Fruit fly (Drosophila melanogaster) whole organism, embryonic: ENCODE measurements around the gene CG10576.

Experiments
- ATbp ChIP-seq: fragments of 200-800 bp; sonication (Bioruptor generic); optimal IDR thresholded peaks from 2 replicates; lab custom pipeline; 2017; ENCODE audit warnings: missing biosample characterization, mild to moderate bottlenecking, missing genetic modification characterization, missing genetic modification reagents
- CG10321 ChIP-seq: fragments of 200-800 bp; sonication (Bioruptor generic); IDR thresholded peaks from 2 replicates; pipeline ENCODE4 v1.3.6; 2022; ENCODE audit warnings: missing biosample characterization, missing genetic modification characterization
- CG10366 ChIP-seq: fragments of 200-800 bp; sonication (Bioruptor generic); IDR thresholded peaks from 2 replicates; pipeline ENCODE4 v1.3.6; 2022; ENCODE audit warnings: missing biosample characterization, missing genetic modification characterization
- CG11093 ChIP-seq: fragments of 200-800 bp; sonication (Bioruptor generic); IDR thresholded peaks from 3 replicates; pipeline ENCODE4 v1.3.6; 2022; ENCODE audit warnings: missing biosample characterization, missing genetic modification characterization
- CG11560 ChIP-seq: fragments of 200-800 bp; sonication (Bioruptor generic); IDR thresholded peaks from 3 replicates; pipeline ENCODE4 v1.3.6; 2022; ENCODE audit warnings: missing biosample characterization, missing genetic modification characterization
- CG12236 ChIP-seq: fragments of 200-800 bp; sonication (Bioruptor generic); optimal IDR thresholded peaks from 2 replicates; lab custom pipeline; 2016; ENCODE audit warnings: missing biosample characterization, missing genetic modification characterization
- CG12391 ChIP-seq: fragments of 200-800 bp; sonication (Bioruptor generic); optimal IDR thresholded peaks from 3 replicates; lab custom pipeline; 2018; ENCODE audit warnings: missing biosample characterization, mild to moderate bottlenecking, missing genetic modification characterization, moderate library complexity
- CG12942 ChIP-seq: fragments of 200-800 bp; sonication (Bioruptor generic); optimal IDR thresholded peaks from 3 replicates; lab custom pipeline; 2016; ENCODE audit warnings: missing biosample characterization, missing genetic modification characterization
- CG13296 ChIP-seq: fragments of 200-800 bp; sonication (Bioruptor generic); optimal IDR thresholded peaks from 3 replicates; lab custom pipeline; 2018; ENCODE audit warnings: missing biosample characterization, mild to moderate bottlenecking, missing genetic modification characterization
- CG14710 ChIP-seq: fragments of 200-800 bp; sonication (Bioruptor generic); optimal IDR thresholded peaks from 3 replicates; lab custom pipeline; 2019; ENCODE audit warnings: missing biosample characterization, mild to moderate bottlenecking, missing genetic modification characterization, moderate library complexity
- CG16779 ChIP-seq: fragments of 200-800 bp; sonication (Bioruptor generic); IDR thresholded peaks from 2 replicates; pipeline ENCODE4 v1.3.6; 2022; ENCODE audit warnings: missing biosample characterization, missing genetic modification characterization
- CG16813 ChIP-seq: fragments of 200-800 bp; sonication (Bioruptor generic); IDR thresholded peaks from 3 replicates; pipeline ENCODE4 v1.3.6; 2022; ENCODE audit warnings: missing biosample characterization, missing genetic modification characterization; ENCODE audit not compliant: partially characterized antibody
- CG16863 ChIP-seq: fragments of 200-800 bp; sonication (Bioruptor generic); optimal IDR thresholded peaks from 3 replicates; lab custom pipeline; 2016; ENCODE audit warnings: missing biosample characterization, missing genetic modification characterization
- CG17568 ChIP-seq: fragments of 200-800 bp; sonication (Bioruptor generic); optimal IDR thresholded peaks from 2 replicates; lab custom pipeline; 2018; ENCODE audit warnings: missing biosample characterization, mild to moderate bottlenecking, missing genetic modification characterization, moderate library complexity
- CG18599 ChIP-seq: fragments of 200-800 bp; sonication (Bioruptor generic); optimal IDR thresholded peaks from 3 replicates; lab custom pipeline; 2017; ENCODE audit warnings: missing biosample characterization, missing genetic modification characterization, mild to moderate bottlenecking, moderate library complexity, missing genetic modification reagents
- CG2116 ChIP-seq: fragments of 200-800 bp; sonication (Bioruptor generic); optimal IDR thresholded peaks from 3 replicates; lab custom pipeline; 2018; ENCODE audit warnings: missing biosample characterization, mild to moderate bottlenecking, missing genetic modification characterization
- CG2129 ChIP-seq: fragments of 200-800 bp; sonication (Bioruptor generic); IDR thresholded peaks from 2 replicates; pipeline ENCODE4 v1.3.6; 2022; ENCODE audit warnings: missing biosample characterization, missing genetic modification characterization; ENCODE audit not compliant: partially characterized antibody
- CG2875 ChIP-seq: fragments of 200-800 bp; sonication (Bioruptor generic); optimal IDR thresholded peaks from 2 replicates; lab custom pipeline; 2017; ENCODE audit warnings: missing biosample characterization, mild to moderate bottlenecking, missing genetic modification characterization, missing genetic modification reagents
- CG3163 ChIP-seq: fragments of 200-800 bp; sonication (Bioruptor generic); optimal IDR thresholded peaks from 3 replicates; lab custom pipeline; 2016; ENCODE audit warnings: missing biosample characterization, missing genetic modification characterization
- CG3281 ChIP-seq: fragments of 200-800 bp; sonication (Bioruptor generic); optimal IDR thresholded peaks from 3 replicates; lab custom pipeline; 2017; ENCODE audit warnings: missing biosample characterization, mild to moderate bottlenecking, missing genetic modification characterization
- CG4328 ChIP-seq: fragments of 200-800 bp; sonication (Bioruptor generic); optimal IDR thresholded peaks from 3 replicates; lab custom pipeline; 2017; ENCODE audit warnings: missing biosample characterization, missing genetic modification reagents, missing genetic modification characterization
- CG6683 ChIP-seq: fragments of 200-800 bp; sonication (Bioruptor generic); optimal IDR thresholded peaks from 2 replicates; lab custom pipeline; 2017; ENCODE audit warnings: missing biosample characterization, mild to moderate bottlenecking, missing genetic modification characterization, missing genetic modification reagents
- CG8359 ChIP-seq: fragments of 200-800 bp; sonication (Bioruptor generic); optimal IDR thresholded peaks from 2 replicates; lab custom pipeline; 2017; ENCODE audit warnings: missing biosample characterization, mild to moderate bottlenecking, missing genetic modification characterization, borderline replicate concordance
- CG8478 ChIP-seq: fragments of >200 bp; optimal IDR thresholded peaks from 2 replicates; lab custom pipeline; 2018
- CG9609 ChIP-seq: fragments of 200-800 bp; sonication (Bioruptor generic); optimal IDR thresholded peaks from 3 replicates; lab custom pipeline; 2016; ENCODE audit warnings: missing biosample characterization, missing genetic modification characterization
- CrebB ChIP-seq: fragments of 200-800 bp; sonication (Bioruptor generic); optimal IDR thresholded peaks from 3 replicates; lab custom pipeline; 2018; ENCODE audit warnings: missing biosample characterization, mild to moderate bottlenecking, missing genetic modification characterization
- D19B ChIP-seq: fragments of 200-800 bp; sonication (Bioruptor generic); optimal IDR thresholded peaks from 2 replicates; lab custom pipeline; 2017; ENCODE audit warnings: missing biosample characterization, mild to moderate bottlenecking, missing genetic modification characterization
- Dbx ChIP-seq: fragments of 200-800 bp; sonication (Bioruptor generic); IDR thresholded peaks from 3 replicates; pipeline ENCODE4 v1.3.6; 2022; ENCODE audit warnings: missing biosample characterization, missing genetic modification characterization
- Dref ChIP-seq: fragments of 200-800 bp; sonication (Bioruptor generic); IDR thresholded peaks from 2 replicates; pipeline ENCODE4 v1.3.6; 2022; ENCODE audit warnings: missing biosample characterization, missing genetic modification characterization
- Gsc ChIP-seq: fragments of 200-800 bp; sonication (Bioruptor generic); IDR thresholded peaks from 2 replicates; pipeline ENCODE4 v1.3.6; 2022; ENCODE audit warnings: missing biosample characterization, missing genetic modification characterization
- HLHmδ ChIP-seq: fragments of 200-800 bp; sonication (Bioruptor generic); optimal IDR thresholded peaks from 2 replicates; lab custom pipeline; 2018; ENCODE audit warnings: missing biosample characterization, mild to moderate bottlenecking, missing genetic modification characterization, moderate library complexity
- Hmx ChIP-seq: fragments of 200-800 bp; sonication (Bioruptor generic); optimal IDR thresholded peaks from 2 replicates; lab custom pipeline; 2016; ENCODE audit warnings: missing biosample characterization, missing genetic modification characterization
- Lhr ChIP-seq: fragments of 200-800 bp; sonication (Bioruptor generic); optimal IDR thresholded peaks from 3 replicates; lab custom pipeline; 2017; ENCODE audit warnings: mild to moderate bottlenecking, missing biosample characterization, missing genetic modification reagents, missing genetic modification characterization
- Lpt ChIP-seq: fragments of >200 bp; optimal IDR thresholded peaks from 2 replicates; lab custom pipeline; 2018; ENCODE audit warnings: missing biosample characterization, missing genetic modification characterization
- Ravus ChIP-seq: fragments of 200-800 bp; sonication (Bioruptor generic); IDR thresholded peaks from 2 replicates; pipeline ENCODE4 v1.3.6; 2022; ENCODE audit warnings: missing biosample characterization, missing genetic modification characterization
- Ssrp ChIP-seq: fragments of 200-800 bp; sonication (Bioruptor generic); optimal IDR thresholded peaks from 2 replicates; lab custom pipeline; 2018; ENCODE audit warnings: missing biosample characterization, mild to moderate bottlenecking, missing genetic modification characterization, moderate library complexity
- TFAM ChIP-seq: fragments of 200-800 bp; sonication (Bioruptor generic); optimal IDR thresholded peaks from 2 replicates; lab custom pipeline; 2017; ENCODE audit warnings: missing biosample characterization, missing genetic modification characterization, inconsistent platforms
- Xbp1 ChIP-seq: fragments of 200-800 bp; sonication (Bioruptor generic); optimal IDR thresholded peaks from 3 replicates; lab custom pipeline; 2016; ENCODE audit warnings: missing biosample characterization, mild to moderate bottlenecking, missing genetic modification characterization
- ab ChIP-seq: fragments of 200-800 bp; sonication (Bioruptor generic); optimal IDR thresholded peaks from 2 replicates; lab custom pipeline; 2016; ENCODE audit warnings: missing biosample characterization, missing genetic modification characterization
- aop ChIP-seq: fragments of 200-800 bp; sonication (Bioruptor generic); IDR thresholded peaks from 2 replicates; pipeline ENCODE4 v1.3.6; 2022; ENCODE audit warnings: missing biosample characterization, missing genetic modification characterization
- btn ChIP-seq: fragments of 200-800 bp; sonication (Bioruptor generic); optimal IDR thresholded peaks from 2 replicates; lab custom pipeline; 2016; ENCODE audit warnings: missing biosample characterization, missing genetic modification characterization
- dati ChIP-seq: fragments of 200-800 bp; sonication (Bioruptor generic); IDR thresholded peaks from 2 replicates; pipeline ENCODE4 v1.3.6; 2022; ENCODE audit warnings: missing biosample characterization, missing genetic modification characterization
- dimm ChIP-seq: fragments of 200-800 bp; sonication (Bioruptor generic); IDR thresholded peaks from 2 replicates; pipeline ENCODE4 v1.3.6; 2022; ENCODE audit warnings: missing biosample characterization, missing genetic modification characterization
- en ChIP-seq: fragments of 200-800 bp; sonication (Bioruptor generic); optimal IDR thresholded peaks from 2 replicates; lab custom pipeline; 2016; ENCODE audit warnings: missing biosample characterization, missing genetic modification characterization
- fd3F ChIP-seq: fragments of 200-800 bp; sonication (Bioruptor generic); optimal IDR thresholded peaks from 2 replicates; lab custom pipeline; 2018; ENCODE audit warnings: missing biosample characterization, mild to moderate bottlenecking, missing genetic modification characterization, moderate library complexity
- fd96Cb ChIP-seq: fragments of 200-800 bp; sonication (Bioruptor generic); optimal IDR thresholded peaks from 2 replicates; lab custom pipeline; 2018; ENCODE audit warnings: missing biosample characterization, mild to moderate bottlenecking, missing genetic modification characterization, moderate library complexity
- her ChIP-seq: fragments of 200-800 bp; sonication (Bioruptor generic); optimal IDR thresholded peaks from 2 replicates; lab custom pipeline; 2016; ENCODE audit warnings: missing biosample characterization, missing genetic modification characterization
- jigr1 ChIP-seq: fragments of 200-800 bp; sonication (Bioruptor generic); IDR thresholded peaks from 3 replicates; pipeline ENCODE4 v1.3.6; 2022; ENCODE audit warnings: missing biosample characterization, missing genetic modification characterization
- pfk ChIP-seq: fragments of 200-800 bp; sonication (Bioruptor generic); optimal IDR thresholded peaks from 2 replicates; lab custom pipeline; 2018; ENCODE audit warnings: missing biosample characterization, mild to moderate bottlenecking, missing genetic modification characterization, moderate library complexity
- trem ChIP-seq: fragments of 200-800 bp; optimal IDR thresholded peaks from 3 replicates; lab custom pipeline; 2019; ENCODE audit warnings: missing biosample characterization, mild to moderate bottlenecking, missing genetic modification characterization, moderate library complexity
- tup ChIP-seq: fragments of 200-800 bp; sonication (Bioruptor generic); optimal IDR thresholded peaks from 2 replicates; lab custom pipeline; 2016; ENCODE audit warnings: missing biosample characterization, mild to moderate bottlenecking, missing genetic modification characterization, moderate library complexity
- yki ChIP-seq: fragments of >200 bp; optimal IDR thresholded peaks from 3 replicates; lab custom pipeline; 2018

The CG10576 gene

DNA sequence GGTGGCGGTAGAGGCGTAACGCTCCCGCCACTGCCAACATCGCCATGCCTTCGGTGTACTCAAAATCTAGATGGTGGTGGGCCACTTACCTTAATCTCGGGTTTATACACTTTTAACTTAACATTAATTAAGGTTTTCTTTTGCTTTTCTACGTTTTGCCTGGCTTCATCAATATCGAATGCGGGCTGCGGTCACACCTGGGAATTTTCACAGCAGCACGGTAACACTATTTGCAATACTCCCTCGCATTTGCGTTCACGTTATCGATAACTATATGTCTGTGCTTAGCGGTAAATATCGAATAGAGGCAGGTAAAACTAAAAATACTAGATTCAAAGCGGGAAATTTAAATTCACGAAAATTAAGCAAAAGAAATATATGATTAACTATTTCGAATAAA, 28.5 kb upstream of the CG10576 start, which contains the start of gene Bre1 (continued):
- TF ChIP-seq dimm (no peak), Hmx (GFP tag; lab: Kevin White, UChicago) (no peak), dati (GFP tag; lab: Robert Waterston, UW) (no peak), Gsc (GFP tag; lab: Robert Waterston, UW) (no peak), CG4328 (no peak), CG10321 (no peak), CG2129 (GFP tag; lab: Robert Waterston, UW) (peak; percentile 44; the same call in 1 of the 2 replicates), pfk (GFP tag; lab: Kevin White, UChicago) (no peak), CG3281 (GFP tag; lab: Kevin White, UChicago) (no peak), CG8359 (GFP tag; lab: Kevin White, UChicago) (no peak), jigr1 (no peak), CG11093 (GFP tag; lab: Robert Waterston, UW) (no peak), TFAM (GFP tag; lab: Kevin White, UChicago) (no peak), CG16813 (peak; percentile 77), CG12391 (tag; lab: Kevin White, UChicago) (peak; percentile 4), Xbp1 (GFP tag; lab: Kevin White, UChicago) (no peak), Dref (GFP tag; lab: Robert Waterston, UW) (peak; percentile 97), aop (GFP tag; lab: Robert Waterston, UW) (no peak), CG6683 (GFP tag; lab: Kevin White, UChicago) (no peak), yki (lab: Kevin White, UChicago) (no peak), Dbx (0 out of 3 replicates have a peak, but pooled peaks have one; percentile 15), Ssrp (tag; lab: Kevin White, UChicago) (no peak), CG12236 (GFP tag; lab: Kevin White, UChicago) (no peak), CG11560 (tag; lab: Robert Waterston, UW) (peak; percentile 97), ATbp (no peak), CG18599 (GFP tag; lab: Kevin White, UChicago) (no peak), ab (no peak), tup (no peak), CG3163 (GFP tag; lab: Kevin White, UChicago) (no peak), CG9609 (GFP tag; lab: Kevin White, UChicago) (no peak), CG13296 (GFP tag; lab: Kevin White, UChicago) (no peak), CG16863 (no peak), CG8478 (lab: Kevin White, UChicago) (no peak), HLHmδ (no peak), fd3F (GFP tag; lab: Kevin White, UChicago) (no peak), en (GFP tag; lab: Kevin White, UChicago) (no peak), Lhr (GFP tag; lab: Kevin White, UChicago) (peak; percentile 16), CG16779 (no peak), Lpt (GFP tag; lab: Kevin White, UChicago) (no peak), CG12942 (GFP tag; lab: Kevin White, UChicago) (no peak), CrebB (tag; lab: Kevin White, UChicago) (no peak), CG2116 (peak; percentile 87), Ravus (GFP tag; lab: Robert Waterston, UW) (no peak), fd96Cb (tag; lab: Kevin White, UChicago) (no peak), btn (no peak), CG17568 (GFP tag; lab: Kevin White, UChicago) (no peak), trem (tag; lab: Kevin White, UChicago) (peak; percentile 82), her (GFP tag; lab: Kevin White, UChicago) (peak; percentile 99), D19B (GFP tag; lab: Kevin White, UChicago) (no peak), CG10366 (GFP tag; lab: Robert Waterston, UW) (no peak), CG2875 (no peak), CG14710 (tag; lab: Kevin White, UChicago) (peak; percentile 63)
